Worm (Caenorhabditis elegans) whole organism, late embryonic: ENCODE results near the gene Y39A1A.9.

Experiments
- C08G9.2 ChIP-seq: sonication (generic microtip); optimal IDR thresholded peaks from 2 replicates; lab custom pipeline; 2016; ENCODE audit warnings: mild to moderate bottlenecking, missing genetic modification characterization, moderate library complexity, missing compliant biosample characterization
- C38D4.7 ChIP-seq: fragments of 200-800 bp; sonication (Bioruptor generic); optimal IDR thresholded peaks from 2 replicates; lab custom pipeline; 2018; ENCODE audit warnings: mild to moderate bottlenecking, missing genetic modification characterization, moderate library complexity, missing compliant biosample characterization
- F13H6.1 ChIP-seq: sonication (generic microtip); optimal IDR thresholded peaks from 2 replicates; lab custom pipeline; 2016; ENCODE audit warnings: missing genetic modification characterization, missing compliant biosample characterization
- K02D7.2 ChIP-seq: sonication (generic microtip); optimal IDR thresholded peaks from 2 replicates; lab custom pipeline; 2017; ENCODE audit warnings: mild to moderate bottlenecking, missing genetic modification characterization, missing compliant biosample characterization
- T23F11.4 ChIP-seq: fragments of 200-800 bp; sonication (Bioruptor generic); optimal IDR thresholded peaks from 2 replicates; lab custom pipeline; 2018; ENCODE audit warnings: mild to moderate bottlenecking, missing genetic modification characterization, missing compliant biosample characterization
- Y22D7AL.16 ChIP-seq: sonication (generic microtip); optimal IDR thresholded peaks from 2 replicates; lab custom pipeline; 2016; ENCODE audit warnings: missing genetic modification characterization, missing compliant biosample characterization
- ahr-1 ChIP-seq: sonication (generic microtip); optimal IDR thresholded peaks from 2 replicates; lab custom pipeline; 2016; ENCODE audit warnings: missing genetic modification characterization, missing compliant biosample characterization
- ceh-14 ChIP-seq: sonication (generic microtip); optimal IDR thresholded peaks from 2 replicates; lab custom pipeline; 2016; ENCODE audit warnings: missing genotype, missing genetic modification characterization, missing compliant biosample characterization
- ceh-18 ChIP-seq: sonication (generic microtip); optimal IDR thresholded peaks from 2 replicates; lab custom pipeline; 2016; ENCODE audit warnings: missing genetic modification characterization, missing compliant biosample characterization
- ceh-19 ChIP-seq: fragments of 200-800 bp; sonication (Bioruptor generic); optimal IDR thresholded peaks from 2 replicates; lab custom pipeline; 2018; ENCODE audit warnings: mild to moderate bottlenecking, missing genetic modification characterization, missing compliant biosample characterization
- ceh-24 ChIP-seq: sonication (generic microtip); optimal IDR thresholded peaks from 2 replicates; lab custom pipeline; 2016; ENCODE audit warnings: mild to moderate bottlenecking, missing genetic modification characterization, missing compliant biosample characterization
- ceh-30 ChIP-seq: fragments of 150-350 bp; optimal IDR thresholded peaks from 2 replicates; lab custom pipeline; 2014; ENCODE audit warnings: missing biosample characterization, missing genetic modification characterization
- ceh-31 ChIP-seq: sonication (generic microtip); optimal IDR thresholded peaks from 2 replicates; lab custom pipeline; 2016; ENCODE audit warnings: missing genetic modification characterization, missing compliant biosample characterization
- ceh-9 ChIP-seq: sonication (generic microtip); optimal IDR thresholded peaks from 2 replicates; lab custom pipeline; 2016; ENCODE audit warnings: mild to moderate bottlenecking, missing genetic modification characterization, inconsistent platforms, missing compliant biosample characterization
- dmd-4 ChIP-seq: sonication (generic microtip); optimal IDR thresholded peaks from 2 replicates; lab custom pipeline; 2016; ENCODE audit warnings: borderline replicate concordance, missing genetic modification characterization, missing compliant biosample characterization
- dve-1 ChIP-seq: sonication (generic microtip); optimal IDR thresholded peaks from 2 replicates; lab custom pipeline; 2017; ENCODE audit warnings: antibody characterized with exemption, mild to moderate bottlenecking, missing genetic modification characterization, missing compliant biosample characterization
- fkh-6 ChIP-seq: sonication (generic microtip); optimal IDR thresholded peaks from 2 replicates; lab custom pipeline; 2016; ENCODE audit warnings: missing genetic modification characterization, missing compliant biosample characterization
- hlh-13 ChIP-seq: fragments of 200-800 bp; sonication (Bioruptor generic); optimal IDR thresholded peaks from 2 replicates; lab custom pipeline; 2018; ENCODE audit warnings: mild to moderate bottlenecking, missing genetic modification characterization, missing compliant biosample characterization
- hlh-15 ChIP-seq: sonication (generic microtip); optimal IDR thresholded peaks from 2 replicates; lab custom pipeline; 2016; ENCODE audit warnings: missing genetic modification characterization, missing compliant biosample characterization
- hlh-30 ChIP-seq: sonication (generic microtip); optimal IDR thresholded peaks from 2 replicates; lab custom pipeline; 2017; ENCODE audit warnings: antibody characterized with exemption, missing genetic modification characterization, missing compliant biosample characterization; ENCODE audit not compliant: insufficient read depth
- hlh-8 ChIP-seq: sonication (generic microtip); optimal IDR thresholded peaks from 2 replicates; lab custom pipeline; 2016; ENCODE audit warnings: missing genotype, missing genetic modification characterization, missing compliant biosample characterization
- nfya-1 ChIP-seq: sonication (generic microtip); optimal IDR thresholded peaks from 2 replicates; lab custom pipeline; 2017; ENCODE audit warnings: missing genetic modification characterization, mild to moderate bottlenecking, missing compliant biosample characterization, antibody characterized with exemption, moderate library complexity
- nhr-11 ChIP-seq: fragments of 150-350 bp; optimal IDR thresholded peaks from 2 replicates; lab custom pipeline; 2014; ENCODE audit warnings: missing biosample characterization, missing genetic modification characterization
- nhr-232 ChIP-seq: sonication (generic microtip); optimal IDR thresholded peaks from 2 replicates; lab custom pipeline; 2016; ENCODE audit warnings: missing genetic modification characterization, missing compliant biosample characterization
- odd-2 ChIP-seq: sonication (generic microtip); optimal IDR thresholded peaks from 2 replicates; lab custom pipeline; 2017; ENCODE audit warnings: antibody characterized with exemption, mild to moderate bottlenecking, missing genetic modification characterization, missing compliant biosample characterization
- pat-9 ChIP-seq: fragments of 200-800 bp; sonication (Bioruptor generic); optimal IDR thresholded peaks from 2 replicates; lab custom pipeline; 2018; ENCODE audit warnings: mild to moderate bottlenecking, missing genetic modification characterization, moderate library complexity, missing compliant biosample characterization
- pax-1 ChIP-seq: fragments of 150-350 bp; optimal IDR thresholded peaks from 2 replicates; lab custom pipeline; 2014; ENCODE audit warnings: missing biosample characterization, missing genetic modification characterization
- pha-2 ChIP-seq: sonication (generic microtip); optimal IDR thresholded peaks from 2 replicates; lab custom pipeline; 2017; ENCODE audit warnings: mild to moderate bottlenecking, missing genetic modification characterization, missing compliant biosample characterization
- pros-1 ChIP-seq: fragments of 150-350 bp; optimal IDR thresholded peaks from 2 replicates; lab custom pipeline; 2014; ENCODE audit warnings: missing biosample characterization, missing genetic modification reagents, missing genetic modification characterization
- rnt-1 ChIP-seq: sonication (generic microtip); optimal IDR thresholded peaks from 2 replicates; lab custom pipeline; 2016; ENCODE audit warnings: missing genetic modification characterization, missing compliant biosample characterization
- sox-4 ChIP-seq: sonication (generic microtip); optimal IDR thresholded peaks from 2 replicates; lab custom pipeline; 2017; ENCODE audit warnings: mild to moderate bottlenecking, missing genetic modification characterization, inconsistent platforms, missing compliant biosample characterization
- tbx-2 ChIP-seq: sonication (generic microtip); optimal IDR thresholded peaks from 2 replicates; lab custom pipeline; 2016; ENCODE audit warnings: missing genetic modification characterization, missing compliant biosample characterization
- tbx-7 ChIP-seq: sonication (generic microtip); optimal IDR thresholded peaks from 2 replicates; lab custom pipeline; 2016; ENCODE audit warnings: missing genotype, missing genetic modification characterization, missing compliant biosample characterization
- ttx-3 ChIP-seq: sonication (generic microtip); optimal IDR thresholded peaks from 2 replicates; lab custom pipeline; 2016; ENCODE audit warnings: missing genetic modification reagents, missing genetic modification characterization, missing compliant biosample characterization
- unc-3 ChIP-seq, 2 experiments: fragments of 200-800 bp in 1 of 2; sonication (Bioruptor generic) in 1 of 2; sonication (generic microtip) in 1 of 2; conservative IDR thresholded peaks in 1 of 2; optimal IDR thresholded peaks in 1 of 2; 2 replicates each; pipeline versions ENCODE4 v1.3.6 to Lab custom; 2016 to 2022; ENCODE audit warnings: missing compliant biosample characterization in 2 of 2, missing genetic modification characterization in 2 of 2, missing genetic modification reagents in 1 of 2
- unc-55 ChIP-seq: sonication (generic microtip); optimal IDR thresholded peaks from 2 replicates; lab custom pipeline; 2017; ENCODE audit warnings: missing biosample characterization, missing genetic modification reagents, missing genetic modification characterization
- unc-86 ChIP-seq: sonication (generic microtip); optimal IDR thresholded peaks from 2 replicates; lab custom pipeline; 2016; ENCODE audit warnings: missing genetic modification characterization, missing compliant biosample characterization
- zip-5 ChIP-seq: sonication (generic microtip); optimal IDR thresholded peaks from 2 replicates; lab custom pipeline; 2016; ENCODE audit warnings: missing genetic modification characterization, missing compliant biosample characterization

Gene Y39A1A.9

ce11 chrIII:10632590-10633402 is 505 bp downstream of the Y39A1A.9 start, which contains the start of gene Y39A1A.10:
Gene Y39A1A.10, plus strand, starts transcription at chrIII:10632728.
- TF ChIP-seq ceh-31 (tag; lab: Kevin White, UChicago) = no peak
- TF ChIP-seq ceh-30 (tag; lab: Kevin White, UChicago) = no peak
- no peak for TF ChIP-seq nhr-232
- TF ChIP-seq ceh-14 (tag; lab: Kevin White, UChicago) = no peak
- TF ChIP-seq sox-4 (tag; lab: Kevin White, UChicago) = no peak
- no peak for TF ChIP-seq nhr-11
- TF ChIP-seq pha-2 = no peak
- peak; percentile 0 for TF ChIP-seq tbx-2 (tag; lab: Kevin White, UChicago)

DNA sequence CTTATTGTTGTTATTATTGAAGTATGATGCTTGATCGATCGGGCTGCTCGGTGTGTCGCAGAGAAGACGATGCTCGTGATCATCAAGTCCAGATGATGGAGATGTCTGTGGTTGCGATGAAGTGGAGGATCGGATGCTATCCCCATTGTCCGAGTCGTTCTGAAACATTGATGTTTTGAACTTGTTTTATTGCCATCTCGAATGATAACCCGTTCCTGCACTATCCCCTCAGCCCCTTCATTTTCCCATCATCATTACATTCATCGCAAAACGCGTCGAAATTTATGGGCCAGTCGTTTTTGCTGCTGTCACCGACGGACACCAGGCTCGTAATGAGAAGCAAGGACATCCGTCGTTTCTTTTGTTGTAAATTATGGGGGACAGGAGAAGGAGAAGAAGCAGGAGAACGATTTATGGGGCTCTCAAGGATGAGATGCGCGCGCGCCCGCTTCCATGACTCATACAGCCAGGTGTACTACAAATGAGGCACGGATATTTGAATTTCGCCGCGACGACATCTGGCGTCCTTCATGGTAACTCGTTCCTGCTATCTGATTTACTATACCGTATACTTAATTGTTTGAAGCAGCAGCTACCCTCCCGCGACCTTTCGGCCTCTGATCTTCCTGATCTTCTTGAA is 1.3 kb downstream of the Y39A1A.9 start:
- no peak for TF ChIP-seq C08G9.2 (tag; lab: Kevin White, UChicago)
- no peak for TF ChIP-seq hlh-15 (tag; lab: Kevin White, UChicago)
- TF ChIP-seq unc-86 (tag; lab: Kevin White, UChicago) = no peak
- no peak for TF ChIP-seq dmd-4

- TF ChIP-seq K02D7.2 (tag; lab: Kevin White, UChicago) (no peak), pax-1 (tag; lab: Kevin White, UChicago) (no peak)
These were observed 3.5 kb downstream of the Y39A1A.9 start for ce11 chrIII:10629795-10630194.

- TF ChIP-seq F13H6.1 (tag; lab: Kevin White, UChicago) (no peak), fkh-6 (tag; lab: Kevin White, UChicago) (no peak), hlh-13 (GFP tag; lab: Kevin White, UChicago) (no peak), tbx-7 (tag; lab: Kevin White, UChicago) (no peak), dmd-4 (no peak), ceh-9 (no peak), ceh-14 (tag; lab: Kevin White, UChicago) (no peak)
These were observed 4.3 kb downstream of the Y39A1A.9 start, which contains the start of gene swt-4 for ce11 chrIII:10629043-10629442. Gene swt-4, minus strand, starts transcription at chrIII:10629143.

- TF ChIP-seq C08G9.2 (tag; lab: Kevin White, UChicago) (no peak), nfya-1 (tag; lab: Kevin White, UChicago) (peak; percentile 32)
These were observed 4.9 kb downstream of the Y39A1A.9 start for ce11 chrIII:10628360-10628759.

- TF ChIP-seq ceh-9 (peak; percentile 29), dve-1 (peak; percentile 53), unc-55 (no peak), T23F11.4 (GFP tag; lab: Kevin White, UChicago) (peak; percentile 36), ceh-31 (tag; lab: Kevin White, UChicago) (no peak), nfya-1 (tag; lab: Kevin White, UChicago) (peak; percentile 26), ceh-24 (tag; lab: Kevin White, UChicago) (no peak), ceh-14 (tag; lab: Kevin White, UChicago) (no peak), odd-2 (tag; lab: Kevin White, UChicago) (peak; percentile 39), unc-3 (GFP tag; conservative IDR thresholded peaks at IDR 0.05; lab: Robert Waterston, UW) (0 out of 2 replicates have a peak, but pooled peaks have one; percentile 34), unc-3 (tag; optimal IDR thresholded peaks at IDR 0.05; lab: Kevin White, UChicago) (peak; percentile 58), pros-1 (tag; lab: Kevin White, UChicago) (no peak), dmd-4 (no peak), zip-5 (no peak), fkh-6 (tag; lab: Kevin White, UChicago) (peak; percentile 65), rnt-1 (tag; lab: Kevin White, UChicago) (peak; percentile 44), pax-1 (tag; lab: Kevin White, UChicago) (no peak), Y22D7AL.16 (tag; lab: Kevin White, UChicago) (peak; percentile 30), ceh-19 (GFP tag; lab: Kevin White, UChicago) (peak; percentile 68), pat-9 (tag; lab: Kevin White, UChicago) (peak; percentile 65), C38D4.7 (GFP tag; lab: Kevin White, UChicago) (peak; percentile 67), hlh-8 (tag; lab: Kevin White, UChicago) (no peak), hlh-15 (tag; lab: Kevin White, UChicago) (no peak), hlh-30 (tag; lab: Kevin White, UChicago) (peak; percentile 40), ahr-1 (tag; lab: Kevin White, UChicago) (no peak), ttx-3 (tag; lab: Kevin White, UChicago) (peak; percentile 50), ceh-18 (tag; lab: Kevin White, UChicago) (peak; percentile 63)
These were observed 8.7 kb downstream of the Y39A1A.9 start for ce11 chrIII:10624564-10624963.
